Worm (Caenorhabditis elegans) whole organism, L4 larva: ENCODE measurements around the gene F53C11.9.

Experiments used
- hmg-1.1 ChIP-seq: fragments of 200-800 bp; sonication (Bioruptor generic); IDR thresholded peaks from 2 replicates; pipeline ENCODE4 v1.3.6; 2022; ENCODE audit warnings: missing genetic modification reagents, missing genetic modification characterization, missing compliant biosample characterization
- nhr-25 ChIP-seq: sonication (generic microtip); optimal IDR thresholded peaks from 2 replicates; lab custom pipeline; 2017; ENCODE audit warnings: missing genetic modification characterization, mild to moderate bottlenecking, missing compliant biosample characterization, antibody characterized with exemption, moderate library complexity, borderline replicate concordance; ENCODE audit not compliant: insufficient read depth

DNA sequence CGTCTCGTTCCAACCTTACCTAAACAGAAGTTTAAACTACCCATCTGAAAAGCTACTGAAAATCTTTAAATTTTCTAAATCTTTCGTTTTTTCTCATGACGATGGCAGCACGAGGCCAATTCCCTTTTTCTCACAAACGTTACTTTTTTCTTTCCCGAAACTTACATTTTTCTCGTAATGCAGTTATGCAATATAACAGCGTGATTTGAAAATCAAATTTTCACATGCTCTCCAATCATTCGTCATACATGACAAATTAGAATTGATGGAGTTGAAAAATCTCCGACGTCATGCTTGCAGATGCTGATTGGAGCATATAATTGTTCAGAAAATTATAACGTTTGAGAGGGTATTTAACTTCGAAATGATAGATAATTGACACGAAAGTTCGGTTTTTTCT, 14.1 kb upstream of the F53C11.9 start:
- TF ChIP-seq hmg-1.1 (GFP tag; lab: Robert Waterston, UW) (no peak), nhr-25 (tag; lab: Kevin White, UChicago) (no peak)
